Fruit fly (Drosophila melanogaster): ENCODE results near the gene Fad2.
A peak's percentile ranks its signal among the peaks of the same experiment; 100 is the strongest.

Gene Fad2

DNA sequence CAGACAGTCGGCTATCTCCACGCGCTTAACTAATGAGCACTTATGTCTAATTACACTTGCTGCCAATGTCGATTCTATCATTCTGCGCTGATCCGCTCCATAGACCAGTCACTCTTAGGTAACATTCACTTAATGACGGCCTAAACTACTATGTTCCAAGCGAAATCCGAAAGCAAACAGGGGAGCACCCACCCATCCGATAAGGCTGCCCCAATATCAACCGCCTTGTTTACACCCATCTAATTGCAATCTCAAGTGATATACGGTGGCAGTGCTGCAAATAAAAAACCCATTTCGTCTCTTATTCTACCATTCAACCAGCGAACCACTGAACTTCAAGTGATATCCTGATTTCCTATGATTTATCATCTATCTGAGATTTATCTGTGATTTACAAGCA lies 26.1 kb downstream of the Fad2 start (continued):
- TF ChIP-seq CG6854 (GFP tag; optimal IDR thresholded peaks at IDR 0.05) = peak; percentile 36
- no peak for TF ChIP-seq salm (tag; optimal IDR thresholded peaks at IDR 0.05)
- no peak for TF ChIP-seq Sin3A (optimal IDR thresholded peaks at IDR 0.05)
- TF ChIP-seq CG6791 (GFP tag; IDR thresholded peaks at IDR 0.05; ENCODE audit: partially characterized antibody) = no peak
- TF ChIP-seq CG12744 (GFP tag; optimal IDR thresholded peaks at IDR 0.05) = no peak
- TF ChIP-seq CHES-1-like (GFP tag; optimal IDR thresholded peaks at IDR 0.05) = no peak
- TF ChIP-seq ATbp (GFP tag; optimal IDR thresholded peaks at IDR 0.05) = peak; percentile 38
- TF ChIP-seq CG4730 (GFP tag; IDR thresholded peaks at IDR 0.05) = no peak
- peak; percentile 54 for TF ChIP-seq CG13894 (tag; optimal IDR thresholded peaks at IDR 0.05)
- no peak for TF ChIP-seq chif (GFP tag; optimal IDR thresholded peaks at IDR 0.05)
- TF ChIP-seq bowl (GFP tag; IDR thresholded peaks at IDR 0.05) = no peak
- TF ChIP-seq CG3995 (GFP tag; optimal IDR thresholded peaks at IDR 0.05) = peak; percentile 4
- TF ChIP-seq CG18764 (GFP tag; optimal IDR thresholded peaks at IDR 0.05) = no peak
- TF ChIP-seq ERR (GFP tag; optimal IDR thresholded peaks at IDR 0.05) = no peak
- peak; percentile 59 for TF ChIP-seq CG2678 (tag; optimal IDR thresholded peaks at IDR 0.05)
- peak; percentile 18 for TF ChIP-seq fd3F (GFP tag; optimal IDR thresholded peaks at IDR 0.05)
- peak; percentile 40 for TF ChIP-seq grn (GFP tag; optimal IDR thresholded peaks at IDR 0.05)
- peak; percentile 87 for TF ChIP-seq lab (GFP tag; optimal IDR thresholded peaks at IDR 0.05)
- TF ChIP-seq schlank (tag; optimal IDR thresholded peaks at IDR 0.05) = peak; percentile 38
- TF ChIP-seq CG30020 (tag; optimal IDR thresholded peaks at IDR 0.05) = no peak
- no peak for TF ChIP-seq CG8924 (tag; optimal IDR thresholded peaks at IDR 0.05)
- TF ChIP-seq CG7786 (GFP tag; optimal IDR thresholded peaks at IDR 0.05) = no peak
- peak; percentile 13; the same call in 1 of the 2 replicates for TF ChIP-seq CG14014 (GFP tag; IDR thresholded peaks at IDR 0.05)
- TF ChIP-seq CG15269 (tag; optimal IDR thresholded peaks at IDR 0.05) = peak; percentile 28
- peak; percentile 78 for TF ChIP-seq CG10543 (GFP tag; optimal IDR thresholded peaks at IDR 0.05)
- TF ChIP-seq Taf1 (GFP tag; IDR thresholded peaks at IDR 0.05) = no peak
- TF ChIP-seq CG18476 (GFP tag; optimal IDR thresholded peaks at IDR 0.05) = no peak
- no peak for TF ChIP-seq CG1603 (tag; optimal IDR thresholded peaks at IDR 0.05)
- no peak for TF ChIP-seq HmgD (GFP tag; optimal IDR thresholded peaks at IDR 0.05)
- peak in 1 of 2 experiments; percentile 58 for TF ChIP-seq Pdp1 (GFP tag; optimal IDR thresholded peaks at IDR 0.05)
- peak; percentile 51; the same call in 1 of the 2 replicates for TF ChIP-seq rib (GFP tag; IDR thresholded peaks at IDR 0.05)
- no peak for TF ChIP-seq ac (GFP tag; optimal IDR thresholded peaks at IDR 0.05)
- no peak for TF ChIP-seq CG8290 (GFP tag; optimal IDR thresholded peaks at IDR 0.05)
- peak in 1 of 2 experiments; percentile 76 for TF ChIP-seq CG8290 (tag; optimal IDR thresholded peaks at IDR 0.05)
- TF ChIP-seq CG10654 (GFP tag; optimal IDR thresholded peaks at IDR 0.05) = no peak
- no peak for TF ChIP-seq CG9215 (GFP tag; IDR thresholded peaks at IDR 0.05)
- no peak for TF ChIP-seq Trl (optimal IDR thresholded peaks at IDR 0.05)
- no peak for TF ChIP-seq Trl (GFP tag; optimal IDR thresholded peaks at IDR 0.05)
- TF ChIP-seq CG10565 (GFP tag; optimal IDR thresholded peaks at IDR 0.05) = no peak
- TF ChIP-seq eyg (GFP tag; optimal IDR thresholded peaks at IDR 0.05) = peak; percentile 4
- TF ChIP-seq btn (GFP tag; optimal IDR thresholded peaks at IDR 0.05) = no peak
- TF ChIP-seq CG16779 (GFP tag; IDR thresholded peaks at IDR 0.05) = peak; percentile 59; the same call in 1 of the 2 replicates
- TF ChIP-seq BtbVII (GFP tag; optimal IDR thresholded peaks at IDR 0.05) = peak; percentile 38
- TF ChIP-seq Nf-YC (tag; optimal IDR thresholded peaks at IDR 0.05) = peak; percentile 51
- no peak for TF ChIP-seq yki (optimal IDR thresholded peaks at IDR 0.05)
- TF ChIP-seq crc (GFP tag; optimal IDR thresholded peaks at IDR 0.05) = no peak
- peak; percentile 21 for TF ChIP-seq Jarid2 (GFP tag; optimal IDR thresholded peaks at IDR 0.05)
- TF ChIP-seq Kr (GFP tag; optimal IDR thresholded peaks at IDR 0.05) = no peak
- no peak for TF ChIP-seq Hr51 (GFP tag; optimal IDR thresholded peaks at IDR 0.05)
- no peak for TF ChIP-seq Nf-YA (GFP tag; IDR thresholded peaks at IDR 0.05)
- no peak for TF ChIP-seq so (GFP tag; IDR thresholded peaks at IDR 0.05)
- TF ChIP-seq CG7987 (GFP tag; optimal IDR thresholded peaks at IDR 0.05) = peak; percentile 75
- peak; percentile 29 for TF ChIP-seq odd (GFP tag; optimal IDR thresholded peaks at IDR 0.05)
